Worm (Caenorhabditis elegans) whole organism, L4 larva: ENCODE data around the gene alh-3.

ENCODE experiments used
- F10B5.3 ChIP-seq: sonication (generic microtip); optimal IDR thresholded peaks from 2 replicates; lab custom pipeline; 2016; ENCODE audit warnings: mild to moderate bottlenecking, missing genetic modification characterization, missing compliant biosample characterization
- F44E2.7 ChIP-seq: fragments of 200-800 bp; sonication (Bioruptor generic); IDR thresholded peaks from 2 replicates; pipeline ENCODE4 v2.1.2; 2022; ENCODE audit warnings: missing genetic modification characterization, missing compliant biosample characterization
- T20F7.1 ChIP-seq: fragments of 200-800 bp; sonication (Bioruptor generic); optimal IDR thresholded peaks from 2 replicates; lab custom pipeline; 2018; ENCODE audit warnings: mild to moderate bottlenecking, missing genetic modification characterization, missing compliant biosample characterization
- Y75B8A.6 ChIP-seq: fragments of 200-800 bp; sonication (Bioruptor generic); IDR thresholded peaks from 2 replicates; pipeline ENCODE4 v1.3.6; 2022; ENCODE audit warnings: missing genetic modification reagents, missing genetic modification characterization, missing compliant biosample characterization
- aha-1 ChIP-seq: fragments of 150-350 bp; peaks from one replicate; lab custom pipeline; 2014; ENCODE audit warnings: missing biosample characterization, missing genetic modification characterization
- ama-1 ChIP-seq: fragments of 150-350 bp; optimal IDR thresholded peaks from 2 replicates; lab custom pipeline; 2014; ENCODE audit warnings: inconsistent platforms, mixed read lengths
- arid-1 ChIP-seq: fragments of 200-800 bp; sonication (Bioruptor generic); conservative IDR thresholded peaks from 2 replicates; pipeline ENCODE4 v1.3.6; 2022; ENCODE audit warnings: missing genetic modification reagents, missing genetic modification characterization, missing compliant biosample characterization
- ceh-20 ChIP-seq: fragments of 200-800 bp; sonication (Bioruptor generic); IDR thresholded peaks from 2 replicates; pipeline ENCODE4 v1.3.6; 2022; ENCODE audit warnings: missing genetic modification reagents, missing genetic modification characterization, missing compliant biosample characterization
- daf-16 ChIP-seq, 3 experiments: sonication (generic microtip); optimal IDR thresholded peaks; 2 replicates each; lab custom pipeline; 2016 to 2017; ENCODE audit warnings: missing genetic modification characterization in 3 of 3, missing genetic modification reagents in 3 of 3, mild to moderate bottlenecking in 2 of 3, missing compliant biosample characterization in 2 of 3, missing biosample characterization in 1 of 3, moderate library complexity in 1 of 3
- daf-19 ChIP-seq: fragments of 200-800 bp; sonication (Bioruptor generic); conservative IDR thresholded peaks from 2 replicates; pipeline ENCODE4 v1.3.6; 2022; ENCODE audit warnings: missing genetic modification characterization, missing compliant biosample characterization
- dmd-6 ChIP-seq: fragments of 200-800 bp; sonication (Bioruptor generic); IDR thresholded peaks from 2 replicates; pipeline ENCODE4 v1.3.6; 2022; ENCODE audit warnings: missing genetic modification reagents, missing genetic modification characterization, missing compliant biosample characterization
- dpl-1 ChIP-seq: fragments of 150-350 bp; optimal IDR thresholded peaks from 2 replicates; lab custom pipeline; 2014; ENCODE audit warnings: missing biosample characterization, missing genetic modification reagents, missing genetic modification characterization
- duxl-1 ChIP-seq: sonication (generic microtip); optimal IDR thresholded peaks from 2 replicates; lab custom pipeline; 2016; ENCODE audit warnings: mild to moderate bottlenecking, missing genetic modification characterization, moderate library complexity, missing compliant biosample characterization; ENCODE audit not compliant: poor library complexity
- dve-1 ChIP-seq: sonication (generic microtip); optimal IDR thresholded peaks from 2 replicates; lab custom pipeline; 2017; ENCODE audit warnings: antibody characterized with exemption, mild to moderate bottlenecking, missing genetic modification characterization, missing compliant biosample characterization; ENCODE audit not compliant: insufficient read depth
- fkh-10 ChIP-seq: fragments of 150-350 bp; optimal IDR thresholded peaks from 2 replicates; lab custom pipeline; 2014; ENCODE audit warnings: missing biosample characterization, missing genetic modification reagents, missing genetic modification characterization
- hif-1 ChIP-seq, 2 experiments: sonication (generic microtip); optimal IDR thresholded peaks; 2 replicates each; lab custom pipeline; 2016 to 2017; ENCODE audit warnings: missing compliant biosample characterization in 2 of 2, missing genetic modification characterization in 2 of 2, missing genetic modification reagents in 2 of 2, missing genotype in 2 of 2, mild to moderate bottlenecking in 1 of 2
- hlh-11 ChIP-seq: fragments of 200-800 bp; sonication (Bioruptor generic); optimal IDR thresholded peaks from 2 replicates; lab custom pipeline; 2018; ENCODE audit warnings: mild to moderate bottlenecking, missing genetic modification characterization, missing compliant biosample characterization
- hlh-30 ChIP-seq: sonication (generic microtip); optimal IDR thresholded peaks from 2 replicates; lab custom pipeline; 2017; ENCODE audit warnings: antibody characterized with exemption, mild to moderate bottlenecking, missing genetic modification characterization, missing compliant biosample characterization; ENCODE audit not compliant: insufficient read depth
- hmg-1.1 ChIP-seq: fragments of 200-800 bp; sonication (Bioruptor generic); IDR thresholded peaks from 2 replicates; pipeline ENCODE4 v1.3.6; 2022; ENCODE audit warnings: missing genetic modification reagents, missing genetic modification characterization, missing compliant biosample characterization
- lin-38 ChIP-seq: fragments of 200-800 bp; sonication (Bioruptor generic); IDR thresholded peaks from 2 replicates; pipeline ENCODE4 v1.3.6; 2022; ENCODE audit warnings: missing genetic modification reagents, missing genetic modification characterization, missing compliant biosample characterization
- mdl-1 ChIP-seq, 2 experiments: fragments of 150-350 bp in 1 of 2; sonication (generic microtip) in 1 of 2; optimal IDR thresholded peaks; 2 replicates each; lab custom pipeline; 2014 to 2017; ENCODE audit warnings: missing biosample characterization in 2 of 2, missing genetic modification characterization in 2 of 2
- mep-1 ChIP-seq: fragments of 150-350 bp; sonication (generic microtip); optimal IDR thresholded peaks from 3 replicates; lab custom pipeline; 2014; ENCODE audit warnings: missing biosample characterization, missing genetic modification characterization
- mes-2 ChIP-seq: sonication (generic microtip); optimal IDR thresholded peaks from 2 replicates; lab custom pipeline; 2016; ENCODE audit warnings: missing genotype, mild to moderate bottlenecking, missing genetic modification characterization, missing compliant biosample characterization; ENCODE audit not compliant: poor library complexity, severe bottlenecking
- mxl-3 ChIP-seq: fragments of 200-800 bp; sonication (Bioruptor generic); optimal IDR thresholded peaks from 2 replicates; lab custom pipeline; 2018; ENCODE audit warnings: mild to moderate bottlenecking, missing genetic modification characterization, missing compliant biosample characterization
- nhr-111 ChIP-seq: fragments of 200-800 bp; sonication (Bioruptor generic); optimal IDR thresholded peaks from 2 replicates; lab custom pipeline; 2018; ENCODE audit warnings: mild to moderate bottlenecking, missing genetic modification characterization, missing compliant biosample characterization
- nhr-28 ChIP-seq: fragments of 150-350 bp; optimal IDR thresholded peaks from 2 replicates; lab custom pipeline; 2014; ENCODE audit warnings: missing biosample characterization, missing genetic modification characterization
- nhr-41 ChIP-seq: fragments of 200-800 bp; sonication (Bioruptor generic); IDR thresholded peaks from 2 replicates; pipeline ENCODE4 v1.3.6; 2022; ENCODE audit warnings: missing genetic modification reagents, missing genetic modification characterization, missing compliant biosample characterization
- nhr-48 ChIP-seq: sonication (generic microtip); optimal IDR thresholded peaks from 2 replicates; lab custom pipeline; 2016; ENCODE audit warnings: mild to moderate bottlenecking, missing genetic modification characterization, missing compliant biosample characterization
- nhr-77 ChIP-seq: fragments of 150-350 bp; optimal IDR thresholded peaks from 2 replicates; lab custom pipeline; 2014; ENCODE audit warnings: missing biosample characterization, missing genetic modification characterization
- pqm-1 ChIP-seq: sonication (generic microtip); optimal IDR thresholded peaks from 2 replicates; lab custom pipeline; 2017; ENCODE audit warnings: missing biosample characterization, missing genetic modification characterization
- saeg-2 ChIP-seq: fragments of 200-800 bp; sonication (Bioruptor generic); IDR thresholded peaks from 2 replicates; pipeline ENCODE4 v1.3.6; 2022; ENCODE audit warnings: missing genetic modification reagents, missing genetic modification characterization, missing compliant biosample characterization
- spr-1 ChIP-seq: sonication (generic microtip); optimal IDR thresholded peaks from 2 replicates; lab custom pipeline; 2016; ENCODE audit warnings: mild to moderate bottlenecking, missing genetic modification characterization, missing compliant biosample characterization
- tra-1 ChIP-seq: fragments of 200-800 bp; sonication (Bioruptor generic); IDR thresholded peaks from 2 replicates; pipeline ENCODE4 v1.3.6; 2022; ENCODE audit warnings: missing genetic modification reagents, missing genetic modification characterization, missing compliant biosample characterization
- unc-130 ChIP-seq: sonication (generic microtip); optimal IDR thresholded peaks from 2 replicates; lab custom pipeline; 2016; ENCODE audit warnings: missing genetic modification reagents, missing genetic modification characterization, missing compliant biosample characterization
- unc-39 ChIP-seq: sonication (generic microtip); optimal IDR thresholded peaks from 2 replicates; lab custom pipeline; 2017; ENCODE audit warnings: missing biosample characterization, missing genetic modification characterization
- zfp-2 ChIP-seq: sonication (generic microtip); optimal IDR thresholded peaks from 2 replicates; lab custom pipeline; 2016; ENCODE audit warnings: mild to moderate bottlenecking, missing genetic modification characterization, missing compliant biosample characterization
- ztf-11 ChIP-seq: fragments of 150-350 bp; optimal IDR thresholded peaks from 2 replicates; lab custom pipeline; 2014; ENCODE audit warnings: missing biosample characterization, missing genetic modification characterization

The alh-3 gene

DNA sequence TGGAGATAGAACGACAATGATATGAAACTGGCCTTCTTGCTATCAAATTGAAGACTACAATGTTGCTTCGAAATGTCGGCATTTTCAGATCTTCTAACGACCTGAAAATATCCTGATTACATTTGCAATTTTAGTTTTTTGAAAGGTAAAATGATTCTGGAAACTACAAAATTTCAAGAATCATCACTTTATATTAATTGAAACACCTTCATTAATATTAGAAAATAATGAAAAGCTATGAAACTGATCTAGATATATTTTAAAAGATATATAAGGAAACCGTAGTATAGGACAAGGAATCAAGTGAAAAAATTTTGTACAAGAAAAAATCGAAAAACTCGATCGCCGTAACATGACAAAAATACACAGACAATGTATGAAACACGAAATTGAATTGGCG is 10.5 kb upstream of the alh-3 start, which contains the start of gene ndx-9:
TSS of gene ndx-9 (minus strand) at position 101 of the 400 bp plus-strand sequence.
- TF ChIP-seq hlh-30 (tag; lab: Kevin White, UChicago): no peak
- peak; percentile 32; the same call in 1 of the 2 replicates for TF ChIP-seq lin-38
- TF ChIP-seq nhr-111: no peak
- no peak for TF ChIP-seq hif-1 (tag; optimal IDR thresholded peaks at IDR 0.05; lab: Kevin White, UChicago)
- TF ChIP-seq fkh-10: no peak

DNA sequence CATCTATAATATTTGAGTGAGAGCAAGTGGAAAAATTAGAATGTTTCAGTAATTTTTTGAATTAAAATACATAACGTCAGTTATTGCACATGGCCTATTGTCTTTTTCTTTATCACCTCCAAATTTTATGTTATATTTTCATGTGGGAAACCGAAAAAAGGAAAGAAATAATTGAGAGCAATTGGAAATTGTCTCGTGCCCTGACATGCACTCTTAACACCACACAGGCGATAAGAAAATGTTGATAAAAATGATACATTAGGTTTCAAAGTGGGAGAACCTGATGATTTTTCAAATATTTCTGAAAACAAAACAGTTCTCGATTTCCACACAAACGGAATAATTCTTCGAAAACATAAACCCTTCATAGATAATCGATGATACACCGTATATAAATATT is 6.5 kb upstream of the alh-3 start, which contains the start of gene F13H10.3:
TSS of gene F13H10.3 (minus strand) at position 73 of the 400 bp plus-strand sequence.
- TF ChIP-seq nhr-48 (tag; lab: Kevin White, UChicago) (no peak), zfp-2 (tag; lab: Kevin White, UChicago) (no peak), duxl-1 (tag; lab: Kevin White, UChicago) (peak; percentile 20), dve-1 (tag; lab: Kevin White, UChicago) (peak; percentile 68), lin-38 (0 out of 2 replicates have a peak, but pooled peaks have one; percentile 13), ama-1 (lab: Kevin White, UChicago) (no peak), aha-1 (tag; lab: Kevin White, UChicago) (peak; percentile 77), daf-16 (GFP tag; optimal IDR thresholded peaks at IDR 0.05; lab: Kevin White, UChicago) (no peak), daf-16 (tag; optimal IDR thresholded peaks at IDR 0.05; lab: Kevin White, UChicago) (peak; percentile 75), ceh-20 (GFP tag; lab: Robert Waterston, UW) (no peak), mep-1 (tag; lab: Kevin White, UChicago) (peak; percentile 38), hlh-30 (tag; lab: Kevin White, UChicago) (peak; percentile 59), Y75B8A.6 (GFP tag; lab: Robert Waterston, UW) (no peak), tra-1 (GFP tag; lab: Robert Waterston, UW) (0 out of 2 replicates have a peak, but pooled peaks have one; percentile 16), mes-2 (no peak), hmg-1.1 (GFP tag; lab: Robert Waterston, UW) (no peak), arid-1 (0 out of 2 replicates have a peak, but pooled peaks have one; percentile 32), nhr-41 (GFP tag; lab: Robert Waterston, UW) (no peak), F10B5.3 (no peak), ztf-11 (tag; lab: Kevin White, UChicago) (no peak), saeg-2 (GFP tag; lab: Robert Waterston, UW) (no peak), hlh-11 (tag; lab: Kevin White, UChicago) (peak; percentile 72), dmd-6 (GFP tag; lab: Robert Waterston, UW) (peak; percentile 75), dpl-1 (peak; percentile 6), mdl-1 (tag; optimal IDR thresholded peaks at IDR 0.05; lab: Kevin White, UChicago) (peak in 1 of 2 experiments; percentile 78), unc-130 (no peak), nhr-28 (tag; lab: Kevin White, UChicago) (peak; percentile 61), F44E2.7 (GFP tag; lab: Robert Waterston, UW) (no peak), nhr-77 (tag; lab: Kevin White, UChicago) (peak; percentile 59), daf-19 (no peak), spr-1 (tag; lab: Kevin White, UChicago) (no peak), T20F7.1 (GFP tag; lab: Kevin White, UChicago) (peak; percentile 35), mxl-3 (GFP tag; lab: Kevin White, UChicago) (peak; percentile 40), pqm-1 (tag; lab: Kevin White, UChicago) (peak; percentile 92), unc-39 (no peak)
